Worm (Caenorhabditis elegans): ENCODE results near the gene F18A11.5.

ce11 chrII:12992193-12992592, 21.9 kb downstream of the F18A11.5 start:
- TF ChIP-seq elt-3 (tag; optimal IDR thresholded peaks at IDR 0.05) (no peak), egl-27 (tag; optimal IDR thresholded peaks at IDR 0.05) (no peak), nhr-12 (tag; optimal IDR thresholded peaks at IDR 0.05) (no peak), unc-30 (tag; optimal IDR thresholded peaks at IDR 0.05) (no peak), unc-62 (GFP tag; optimal IDR thresholded peaks at IDR 0.05) (no peak), irx-1 (tag; optimal IDR thresholded peaks at IDR 0.05) (no peak), zag-1 (tag; optimal IDR thresholded peaks at IDR 0.05) (no peak), nhr-28 (tag; optimal IDR thresholded peaks at IDR 0.05) (no peak), swsn-7 (tag; optimal IDR thresholded peaks at IDR 0.05) (no peak), unc-130 (tag; optimal IDR thresholded peaks at IDR 0.05) (no peak), ceh-88 (GFP tag; IDR thresholded peaks at IDR 0.05) (no peak), nhr-77 (tag; optimal IDR thresholded peaks at IDR 0.05) (no peak), jun-1 (tag; optimal IDR thresholded peaks at IDR 0.05) (no peak)

All from whole organism, L1 larva.